Fruit fly (Drosophila melanogaster): ENCODE measurements around the gene Jhbp3.

The Jhbp3 gene

DNA sequence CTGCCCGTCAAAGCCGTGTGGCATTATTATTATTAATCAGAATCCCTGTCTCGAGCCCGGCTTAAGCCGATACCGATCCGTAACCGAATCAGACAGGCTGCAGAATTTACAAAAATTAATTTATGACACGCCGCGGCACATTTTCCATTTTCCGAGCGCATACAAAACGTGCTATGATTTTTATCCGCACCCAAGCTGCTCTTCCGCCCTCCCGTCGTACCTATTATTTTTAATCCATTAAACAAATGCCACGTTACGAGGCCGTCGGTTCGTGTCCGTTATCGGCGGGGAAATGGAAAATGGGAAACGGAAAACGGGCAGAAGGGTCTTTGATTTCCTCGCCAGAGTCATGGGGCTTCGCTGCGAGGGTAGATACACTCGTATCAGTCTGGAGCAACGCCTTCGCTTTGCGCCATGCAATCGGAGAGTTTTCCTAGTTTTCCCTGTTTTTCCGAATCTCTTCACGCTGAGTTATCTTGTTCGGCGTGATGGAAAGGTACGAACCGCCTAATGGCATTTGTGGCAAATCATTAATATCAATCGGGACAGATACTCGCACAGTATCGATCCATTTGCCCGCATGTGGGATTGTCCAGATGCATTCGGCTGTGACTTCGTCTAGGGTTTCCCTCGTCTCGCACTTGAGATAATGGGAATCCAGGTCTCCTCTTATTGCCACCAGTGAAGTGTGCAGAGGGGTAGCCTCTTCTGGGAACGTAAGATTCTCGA, 25.2 kb upstream of the Jhbp3 start:
- TF ChIP-seq dac (GFP tag; optimal IDR thresholded peaks at IDR 0.05) = no peak
- TF ChIP-seq salr (GFP tag; optimal IDR thresholded peaks at IDR 0.05) = no peak
- TF ChIP-seq OdsH (GFP tag; optimal IDR thresholded peaks at IDR 0.05) = no peak
- no peak for TF ChIP-seq CG7368 (GFP tag; optimal IDR thresholded peaks at IDR 0.05)
- no peak for TF ChIP-seq topi (GFP tag; optimal IDR thresholded peaks at IDR 0.05)
- no peak for TF ChIP-seq Sox102F (GFP tag; optimal IDR thresholded peaks at IDR 0.05)
- TF ChIP-seq dsx (GFP tag; optimal IDR thresholded peaks at IDR 0.05; ENCODE audit: poor library complexity, severe bottlenecking) = no peak
- TF ChIP-seq spab (GFP tag; optimal IDR thresholded peaks at IDR 0.05) = no peak
- TF ChIP-seq achi (GFP tag; optimal IDR thresholded peaks at IDR 0.05) = no peak
- TF ChIP-seq CG1621 (tag; optimal IDR thresholded peaks at IDR 0.05) = no peak
- TF ChIP-seq cyc (GFP tag; optimal IDR thresholded peaks at IDR 0.05) = no peak
- no peak for TF ChIP-seq Smox (GFP tag; optimal IDR thresholded peaks at IDR 0.05)
- no peak for TF ChIP-seq CG6163 (GFP tag; IDR thresholded peaks at IDR 0.05)
- TF ChIP-seq svp (GFP tag) = no peak
- TF ChIP-seq CG11902 (GFP tag; optimal IDR thresholded peaks at IDR 0.05) = no peak
- no peak for TF ChIP-seq CG31627 (GFP tag; optimal IDR thresholded peaks at IDR 0.05)
- TF ChIP-seq fd85E (GFP tag; optimal IDR thresholded peaks at IDR 0.05) = no peak
- TF ChIP-seq CG9139 (GFP tag; optimal IDR thresholded peaks at IDR 0.05) = no peak

DNA sequence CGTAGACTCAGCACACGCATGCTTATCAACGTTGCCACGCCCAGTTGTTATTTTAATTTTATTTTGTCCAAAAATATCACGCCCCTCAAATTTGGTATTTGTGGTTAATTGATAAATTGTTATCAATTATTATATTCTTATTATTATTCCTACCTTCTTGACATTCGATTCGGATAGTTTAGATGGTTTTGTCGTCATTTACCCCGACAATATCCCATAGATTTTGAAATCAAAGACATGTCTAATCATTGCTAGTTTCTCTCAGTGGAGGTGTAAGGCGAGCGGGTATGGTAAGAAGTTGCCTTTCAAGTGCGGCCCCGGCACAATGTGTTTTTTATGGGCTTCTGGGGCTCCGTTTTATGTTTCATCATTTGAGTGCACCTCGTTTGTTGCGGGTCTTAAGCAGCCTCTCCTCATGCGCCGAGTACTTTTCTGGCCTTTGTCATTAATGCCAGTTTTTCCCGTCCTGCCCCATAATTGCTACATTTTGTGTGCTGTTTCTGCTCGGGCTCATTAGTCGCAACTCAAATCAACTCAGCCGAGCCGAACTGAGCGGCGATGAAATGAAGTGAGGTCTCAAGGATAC, 24.2 kb upstream of the Jhbp3 start:
- TF ChIP-seq vri (GFP tag; optimal IDR thresholded peaks at IDR 0.05) (no peak), OdsH (GFP tag; optimal IDR thresholded peaks at IDR 0.05) (peak; percentile 4), achi (GFP tag; optimal IDR thresholded peaks at IDR 0.05) (no peak), CG16779 (tag; optimal IDR thresholded peaks at IDR 0.05) (no peak), CG1621 (tag; optimal IDR thresholded peaks at IDR 0.05) (no peak), dsx (GFP tag; optimal IDR thresholded peaks at IDR 0.05; ENCODE audit: poor library complexity, severe bottlenecking) (peak; percentile 57), fd85E (GFP tag; optimal IDR thresholded peaks at IDR 0.05) (no peak), salr (GFP tag; optimal IDR thresholded peaks at IDR 0.05) (no peak), spab (GFP tag; optimal IDR thresholded peaks at IDR 0.05) (no peak), CG6792 (GFP tag; optimal IDR thresholded peaks at IDR 0.05) (no peak), CG34406 (GFP tag; optimal IDR thresholded peaks at IDR 0.05) (no peak), CG3919 (GFP tag; optimal IDR thresholded peaks at IDR 0.05) (peak; percentile 5), svp (GFP tag) (peak; percentile 65), CG6808 (GFP tag; optimal IDR thresholded peaks at IDR 0.05) (no peak), acj6 (GFP tag; optimal IDR thresholded peaks at IDR 0.05) (peak; percentile 9), CG15336 (GFP tag; IDR thresholded peaks at IDR 0.05) (no peak), CG4318 (GFP tag; optimal IDR thresholded peaks at IDR 0.05) (no peak), fd59A (GFP tag; optimal IDR thresholded peaks at IDR 0.05) (no peak), eg (GFP tag; IDR thresholded peaks at IDR 0.05) (no peak), Sox15 (GFP tag; optimal IDR thresholded peaks at IDR 0.05) (no peak), CG6276 (GFP tag; optimal IDR thresholded peaks at IDR 0.05) (no peak), pdm3 (GFP tag; optimal IDR thresholded peaks at IDR 0.05) (no peak), Eip75B (GFP tag; optimal IDR thresholded peaks at IDR 0.05) (peak; percentile 13), Met (GFP tag; optimal IDR thresholded peaks at IDR 0.05) (peak; percentile 46), Sox14 (GFP tag; optimal IDR thresholded peaks at IDR 0.05) (no peak), ss (GFP tag; optimal IDR thresholded peaks at IDR 0.05) (no peak), cyc (GFP tag; optimal IDR thresholded peaks at IDR 0.05) (no peak), CG11902 (GFP tag; optimal IDR thresholded peaks at IDR 0.05) (no peak), CG7368 (GFP tag; optimal IDR thresholded peaks at IDR 0.05) (no peak), CG11762 (GFP tag; optimal IDR thresholded peaks at IDR 0.05; ENCODE audit: insufficient read depth) (no peak), CG8319 (GFP tag; optimal IDR thresholded peaks at IDR 0.05) (no peak), Blimp-1 (GFP tag; optimal IDR thresholded peaks at IDR 0.05) (no peak), net (GFP tag; optimal IDR thresholded peaks at IDR 0.05) (no peak), CG10631 (GFP tag; optimal IDR thresholded peaks at IDR 0.05) (peak; percentile 4), CG10669 (GFP tag; optimal IDR thresholded peaks at IDR 0.05) (peak; percentile 23), Eip93F (GFP tag; optimal IDR thresholded peaks at IDR 0.05) (no peak), CG31627 (GFP tag; optimal IDR thresholded peaks at IDR 0.05) (no peak), dac (GFP tag; optimal IDR thresholded peaks at IDR 0.05) (no peak), Hr38 (GFP tag; optimal IDR thresholded peaks at IDR 0.05) (no peak), CG9139 (GFP tag; optimal IDR thresholded peaks at IDR 0.05) (no peak), Gug (GFP tag; IDR thresholded peaks at IDR 0.05) (no peak), Ets21C (GFP tag; optimal IDR thresholded peaks at IDR 0.05) (no peak)

Data from whole organism, prepupa.